Fruit fly (Drosophila melanogaster): ENCODE results near the gene Orct.

DNA sequence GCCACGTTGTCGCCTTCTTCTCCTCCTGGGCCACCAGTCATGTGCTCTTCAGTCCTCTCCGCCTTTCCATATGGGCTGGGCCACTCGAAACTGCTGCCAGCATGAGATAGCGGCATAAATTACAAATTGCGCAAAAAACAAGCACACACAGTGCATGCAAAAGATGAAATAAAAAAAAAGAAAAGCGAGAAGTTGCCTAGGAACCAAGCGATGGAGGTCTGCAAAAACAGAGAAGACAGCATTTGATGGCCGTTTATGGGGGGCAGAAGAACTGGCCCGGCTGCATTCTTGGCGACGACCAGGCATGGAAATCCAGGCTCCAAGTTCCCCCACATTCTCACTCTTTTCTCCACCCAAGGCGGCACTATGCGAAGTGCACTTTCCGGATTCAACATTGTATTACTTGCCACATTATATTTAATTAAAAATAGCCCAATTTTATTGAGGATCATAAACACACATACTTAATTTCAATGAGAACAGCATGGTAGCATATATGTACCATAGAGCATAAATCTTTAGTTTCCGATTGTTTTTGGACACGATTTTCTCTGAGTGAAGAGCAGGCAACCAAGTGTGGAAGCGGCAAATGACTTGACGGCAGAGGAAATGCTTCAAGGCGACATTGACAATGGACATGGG, 14.6 kb upstream of the Orct start:
- TF ChIP-seq Spps (tag; optimal IDR thresholded peaks at IDR 0.05) (no peak), CG2202 (tag; optimal IDR thresholded peaks at IDR 0.05) (no peak), fu2 (GFP tag; optimal IDR thresholded peaks at IDR 0.05) (no peak), CG1233 (GFP tag; optimal IDR thresholded peaks at IDR 0.05) (no peak)
